Worm (Caenorhabditis elegans) whole organism, early embryonic: ENCODE data around the gene srxa-15.

Source experiments
- B0310.2 ChIP-seq: sonication (generic microtip); optimal IDR thresholded peaks from 2 replicates; lab custom pipeline; 2016; ENCODE audit warnings: mild to moderate bottlenecking, missing genetic modification characterization, missing compliant biosample characterization
- ama-1 ChIP-seq: fragments of 150-350 bp; optimal IDR thresholded peaks from 2 replicates; lab custom pipeline; 2014
- ceh-13 ChIP-seq: fragments of 200-800 bp; sonication (Bioruptor generic); optimal IDR thresholded peaks from 2 replicates; lab custom pipeline; 2018; ENCODE audit warnings: mild to moderate bottlenecking, missing genetic modification characterization, missing compliant biosample characterization
- ceh-36 ChIP-seq: sonication (generic microtip); optimal IDR thresholded peaks from 2 replicates; lab custom pipeline; 2016; ENCODE audit warnings: missing genetic modification characterization, inconsistent platforms, missing compliant biosample characterization
- ets-7 ChIP-seq: sonication (generic microtip); optimal IDR thresholded peaks from 2 replicates; lab custom pipeline; 2016; ENCODE audit warnings: missing genotype, missing genetic modification characterization, missing compliant biosample characterization
- flt-1 ChIP-seq: fragments of 200-800 bp; sonication (Bioruptor generic); IDR thresholded peaks from 2 replicates; pipeline ENCODE4 v1.3.6; 2022; ENCODE audit warnings: missing genetic modification characterization, missing compliant biosample characterization
- hmg-4 ChIP-seq: fragments of 200-800 bp; sonication (Bioruptor generic); optimal IDR thresholded peaks from 2 replicates; lab custom pipeline; 2018; ENCODE audit warnings: mild to moderate bottlenecking, missing genetic modification characterization, missing compliant biosample characterization
- hnd-1 ChIP-seq: sonication (generic microtip); optimal IDR thresholded peaks from 2 replicates; lab custom pipeline; 2016; ENCODE audit warnings: missing genetic modification characterization, missing compliant biosample characterization
- scrt-1 ChIP-seq: fragments of 200-800 bp; sonication (Bioruptor generic); IDR thresholded peaks from 2 replicates; pipeline ENCODE4 v1.3.6; 2022; ENCODE audit warnings: missing genetic modification characterization, missing compliant biosample characterization
- tbx-11 ChIP-seq: fragments of 200-800 bp; sonication (Bioruptor generic); IDR thresholded peaks from 2 replicates; pipeline ENCODE4 v1.3.6; 2022; ENCODE audit warnings: missing genetic modification characterization, missing compliant biosample characterization
- tbx-37 ChIP-seq: fragments of 200-800 bp; sonication (Bioruptor generic); conservative IDR thresholded peaks from 2 replicates; pipeline ENCODE4 v1.3.6; 2022; ENCODE audit warnings: missing genetic modification reagents, missing genetic modification characterization, missing compliant biosample characterization
- tra-4 ChIP-seq: sonication (generic microtip); optimal IDR thresholded peaks from 2 replicates; lab custom pipeline; 2017; ENCODE audit warnings: missing genetic modification characterization, missing compliant biosample characterization

DNA sequence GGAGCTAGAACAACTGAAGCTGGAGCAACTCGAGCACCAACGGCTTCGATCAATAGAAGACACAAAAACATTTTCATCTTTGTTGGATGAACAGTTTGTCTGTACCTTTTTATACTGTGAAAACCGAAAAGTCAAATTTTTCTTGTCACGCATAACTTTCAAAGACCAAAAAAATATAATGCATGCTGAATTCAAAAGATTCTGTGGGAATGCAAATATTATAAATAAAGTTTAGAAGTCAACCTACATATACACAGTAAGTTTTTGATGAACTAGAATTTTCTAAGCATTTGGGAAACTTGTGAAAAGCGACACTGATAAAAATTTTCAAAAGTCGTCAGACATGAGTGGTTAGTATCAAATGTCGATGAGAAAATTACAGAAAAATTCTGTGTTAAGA, 8.4 kb upstream of the srxa-15 start, which contains the start of gene F46B3.15:
- TF ChIP-seq hmg-4 (no peak), flt-1 (GFP tag; lab: Robert Waterston, UW) (no peak), ama-1 (lab: Kevin White, UChicago) (no peak), ceh-13 (no peak), B0310.2 (tag; lab: Kevin White, UChicago) (no peak), ets-7 (no peak), tra-4 (no peak), tbx-11 (GFP tag; lab: Robert Waterston, UW) (no peak), scrt-1 (GFP tag; lab: Robert Waterston, UW) (no peak), tbx-37 (no peak), ceh-36 (tag; lab: Kevin White, UChicago) (no peak), hnd-1 (tag; lab: Kevin White, UChicago) (no peak)
